Worm (Caenorhabditis elegans) whole organism, L3 larva: ENCODE results near the gene mutd-1.

Experiments
- ZK546.5 ChIP-seq: sonication (generic microtip); optimal IDR thresholded peaks from 2 replicates; lab custom pipeline; 2017; ENCODE audit warnings: missing biosample characterization, missing genetic modification characterization
- aly-2 ChIP-seq: fragments of 150-350 bp; optimal IDR thresholded peaks from 2 replicates; lab custom pipeline; 2014; ENCODE audit warnings: missing biosample characterization, missing genetic modification characterization
- ceh-16 ChIP-seq: sonication (generic microtip); optimal IDR thresholded peaks from 2 replicates; lab custom pipeline; 2017; ENCODE audit warnings: missing biosample characterization, missing genetic modification characterization
- ceh-28 ChIP-seq: fragments of 150-350 bp; optimal IDR thresholded peaks from 2 replicates; lab custom pipeline; 2014; ENCODE audit warnings: missing biosample characterization, missing genetic modification reagents, missing genetic modification characterization
- ceh-82 ChIP-seq: fragments of 150-350 bp; optimal IDR thresholded peaks from 2 replicates; lab custom pipeline; 2014; ENCODE audit warnings: missing biosample characterization, missing genetic modification characterization
- ceh-9 ChIP-seq: sonication (generic microtip); optimal IDR thresholded peaks from 2 replicates; lab custom pipeline; 2018; ENCODE audit warnings: missing biosample characterization, missing genetic modification characterization
- daf-12 ChIP-seq: fragments of 150-350 bp; optimal IDR thresholded peaks from 2 replicates; lab custom pipeline; 2014; ENCODE audit warnings: missing biosample characterization, missing genetic modification reagents, missing genetic modification characterization
- egl-27 ChIP-seq: sonication (generic microtip); optimal IDR thresholded peaks from 4 replicates; lab custom pipeline; 2017; ENCODE audit warnings: missing biosample characterization, missing genetic modification reagents, missing genetic modification characterization
- egl-5 ChIP-seq: fragments of 150-350 bp; optimal IDR thresholded peaks from 2 replicates; lab custom pipeline; 2017; ENCODE audit warnings: missing biosample characterization, missing genetic modification reagents, missing genetic modification characterization, inconsistent platforms
- elt-1 ChIP-seq: fragments of 150-350 bp; optimal IDR thresholded peaks from 2 replicates; lab custom pipeline; 2014; ENCODE audit warnings: missing biosample characterization, missing genetic modification characterization
- elt-2 ChIP-seq: sonication (generic microtip); optimal IDR thresholded peaks from 2 replicates; lab custom pipeline; 2016; ENCODE audit warnings: missing genetic modification reagents, mild to moderate bottlenecking, missing genetic modification characterization, missing compliant biosample characterization
- elt-3 ChIP-seq, 3 experiments: fragments of 150-350 bp in 1 of 3; sonication (generic microtip) in 2 of 3; optimal IDR thresholded peaks; 2 replicates in 2 of 3; 4 replicates in 1 of 3; lab custom pipeline; 2014 to 2017; ENCODE audit warnings: missing biosample characterization in 3 of 3, missing genetic modification characterization in 3 of 3
- eor-1 ChIP-seq, 2 experiments: fragments of 150-350 bp; optimal IDR thresholded peaks; 2 replicates each; lab custom pipeline; 2014 to 2018; ENCODE audit warnings: missing biosample characterization in 2 of 2, missing genetic modification characterization in 2 of 2
- fkh-10 ChIP-seq: sonication (generic microtip); optimal IDR thresholded peaks from 2 replicates; lab custom pipeline; 2017; ENCODE audit warnings: missing biosample characterization, missing genetic modification reagents, missing genetic modification characterization
- fkh-2 ChIP-seq: fragments of 150-350 bp; optimal IDR thresholded peaks from 2 replicates; lab custom pipeline; 2014; ENCODE audit warnings: missing biosample characterization, missing genetic modification reagents, missing genetic modification characterization
- hmg-11 ChIP-seq: sonication (generic microtip); optimal IDR thresholded peaks from 2 replicates; lab custom pipeline; 2016; ENCODE audit warnings: missing genetic modification characterization, missing compliant biosample characterization
- jun-1 ChIP-seq: fragments of 150-350 bp; optimal IDR thresholded peaks from 2 replicates; lab custom pipeline; 2014; ENCODE audit warnings: missing biosample characterization, missing genetic modification reagents, missing genetic modification characterization
- lin-15B ChIP-seq: fragments of 150-350 bp; optimal IDR thresholded peaks from 2 replicates; lab custom pipeline; 2014; ENCODE audit warnings: missing biosample characterization, missing genetic modification characterization
- lin-39 ChIP-seq: fragments of 150-350 bp; optimal IDR thresholded peaks from 2 replicates; lab custom pipeline; 2018; ENCODE audit warnings: missing biosample characterization, missing genetic modification reagents, missing genetic modification characterization
- lsy-12 ChIP-seq: sonication (generic microtip); optimal IDR thresholded peaks from 2 replicates; lab custom pipeline; 2016; ENCODE audit warnings: mild to moderate bottlenecking, missing genetic modification characterization, missing compliant biosample characterization
- mdl-1 ChIP-seq: fragments of 150-350 bp; optimal IDR thresholded peaks from 2 replicates; lab custom pipeline; 2014; ENCODE audit warnings: missing biosample characterization, missing genetic modification characterization
- mml-1 ChIP-seq: fragments of 150-350 bp; sonication (generic microtip); optimal IDR thresholded peaks from 3 replicates; lab custom pipeline; 2014; ENCODE audit warnings: missing biosample characterization, missing genetic modification characterization
- nfya-1 ChIP-seq: sonication (generic microtip); optimal IDR thresholded peaks from 2 replicates; lab custom pipeline; 2017; ENCODE audit warnings: missing genetic modification characterization, mild to moderate bottlenecking, missing compliant biosample characterization, antibody characterized with exemption, moderate library complexity; ENCODE audit not compliant: insufficient read depth
- nhr-12 ChIP-seq: fragments of 150-350 bp; optimal IDR thresholded peaks from 2 replicates; lab custom pipeline; 2014; ENCODE audit warnings: missing biosample characterization, missing genetic modification characterization
- nhr-23 ChIP-seq: fragments of 150-350 bp; optimal IDR thresholded peaks from 2 replicates; lab custom pipeline; 2014; ENCODE audit warnings: missing biosample characterization, missing genetic modification reagents, missing genetic modification characterization
- nhr-237 ChIP-seq: fragments of 150-350 bp; optimal IDR thresholded peaks from 2 replicates; lab custom pipeline; 2014; ENCODE audit warnings: missing biosample characterization, missing genetic modification characterization
- nhr-25 ChIP-seq: sonication (generic microtip); optimal IDR thresholded peaks from 2 replicates; lab custom pipeline; 2017; ENCODE audit warnings: missing biosample characterization, missing genetic modification characterization
- nhr-28 ChIP-seq: fragments of 150-350 bp; optimal IDR thresholded peaks from 2 replicates; lab custom pipeline; 2014; ENCODE audit warnings: missing biosample characterization, missing genetic modification characterization
- nhr-43 ChIP-seq: sonication (generic microtip); optimal IDR thresholded peaks from 2 replicates; lab custom pipeline; 2016; ENCODE audit warnings: mild to moderate bottlenecking, missing genetic modification characterization, missing compliant biosample characterization; ENCODE audit not compliant: poor library complexity, severe bottlenecking
- nhr-67 ChIP-seq: fragments of 150-350 bp; optimal IDR thresholded peaks from 2 replicates; lab custom pipeline; 2014; ENCODE audit warnings: missing biosample characterization, missing genetic modification characterization
- nhr-76 ChIP-seq: fragments of 150-350 bp; sonication (generic microtip); optimal IDR thresholded peaks from 5 replicates; lab custom pipeline; 2014; ENCODE audit warnings: missing biosample characterization, missing genetic modification characterization
- pha-4 ChIP-seq: fragments of 150-350 bp; optimal IDR thresholded peaks from 2 replicates; lab custom pipeline; 2014; ENCODE audit warnings: missing biosample characterization, missing genetic modification reagents, missing genetic modification characterization
- pqm-1 ChIP-seq: fragments of 150-350 bp; optimal IDR thresholded peaks from 2 replicates; lab custom pipeline; 2017; ENCODE audit warnings: missing biosample characterization, missing genetic modification characterization, inconsistent platforms
- sea-2 ChIP-seq: fragments of 150-350 bp; sonication (generic microtip); optimal IDR thresholded peaks from 4 replicates; lab custom pipeline; 2014; ENCODE audit warnings: missing biosample characterization, missing genetic modification reagents, missing genetic modification characterization
- skn-1 ChIP-seq: fragments of 150-350 bp; optimal IDR thresholded peaks from 2 replicates; lab custom pipeline; 2014; ENCODE audit warnings: missing biosample characterization, missing genetic modification characterization
- snpc-4 ChIP-seq: fragments of 150-350 bp; optimal IDR thresholded peaks from 2 replicates; lab custom pipeline; 2014; ENCODE audit warnings: missing biosample characterization, missing genetic modification characterization
- unc-39 ChIP-seq: sonication (generic microtip); optimal IDR thresholded peaks from 4 replicates; lab custom pipeline; 2017; ENCODE audit warnings: missing biosample characterization, missing genetic modification characterization
- unc-62 ChIP-seq: fragments of 150-350 bp; sonication (generic microtip); optimal IDR thresholded peaks from 4 replicates; lab custom pipeline; 2014; ENCODE audit warnings: missing biosample characterization, missing genetic modification reagents, missing genetic modification characterization
- zag-1 ChIP-seq: fragments of 150-350 bp; optimal IDR thresholded peaks from 2 replicates; lab custom pipeline; 2014; ENCODE audit warnings: missing biosample characterization, missing genetic modification characterization
- ztf-11 ChIP-seq: fragments of 150-350 bp; optimal IDR thresholded peaks from 2 replicates; lab custom pipeline; 2014; ENCODE audit warnings: missing biosample characterization, missing genetic modification characterization
- ztf-4 ChIP-seq: fragments of 150-350 bp; optimal IDR thresholded peaks from 2 replicates; lab custom pipeline; 2014; ENCODE audit warnings: missing biosample characterization, missing genetic modification characterization

mutd-1 gene

DNA sequence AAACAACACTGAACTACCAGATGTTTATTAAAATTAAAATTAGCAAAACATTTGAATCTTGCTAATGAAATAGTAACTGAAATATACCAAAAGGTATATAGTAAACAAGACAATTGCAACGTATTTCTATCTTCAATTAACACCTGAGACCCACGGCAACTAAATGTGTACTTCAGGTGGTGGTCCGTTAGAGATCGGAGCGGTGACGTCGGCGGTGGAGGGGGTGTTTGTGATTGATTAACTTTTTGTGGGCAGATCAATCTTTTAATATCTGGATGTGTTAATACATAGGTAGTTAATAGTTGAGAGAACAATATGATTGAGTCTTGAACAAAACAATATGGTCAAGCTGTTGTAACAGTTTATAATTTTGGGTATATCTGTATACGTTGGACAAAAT, 37.8 kb downstream of the mutd-1 start:
- no peak for TF ChIP-seq lin-15B
- peak; percentile 0 for TF ChIP-seq lin-39 (tag; lab: Kevin White, UChicago)
- TF ChIP-seq egl-5 (tag; lab: Kevin White, UChicago): no peak

DNA sequence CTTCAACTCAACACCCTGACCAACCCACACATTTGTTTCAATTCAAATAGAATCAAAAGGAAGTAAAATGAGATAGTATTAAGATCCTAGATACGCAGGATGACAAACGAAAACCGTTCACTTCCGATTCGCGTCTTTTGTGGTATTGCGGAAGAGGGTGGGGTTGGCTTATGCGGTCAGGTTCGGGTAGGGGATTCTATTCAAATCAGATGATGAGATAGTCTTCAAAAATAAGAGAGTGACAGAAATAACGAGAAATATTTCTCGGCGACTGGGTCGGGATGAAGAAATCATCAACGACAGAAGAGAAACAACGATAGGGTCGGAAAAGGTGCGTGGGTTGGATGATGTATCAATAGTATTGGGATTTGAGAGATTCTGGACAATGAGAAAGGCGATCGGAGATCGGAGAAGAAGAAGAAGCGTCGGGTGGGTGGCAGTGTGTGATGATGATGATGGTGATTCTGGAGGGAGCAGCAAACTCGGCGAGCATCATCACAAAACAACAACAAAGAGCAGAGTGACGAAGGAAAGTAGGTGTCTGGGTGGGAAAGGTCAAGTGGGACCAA, 38.4 kb downstream of the mutd-1 start:
- TF ChIP-seq ceh-9 (tag; lab: Kevin White, UChicago) (no peak), zag-1 (tag; lab: Kevin White, UChicago) (no peak), nhr-23 (tag; lab: Kevin White, UChicago) (peak; percentile 72), eor-1 (tag; optimal IDR thresholded peaks at IDR 0.05; lab: Kevin White, UChicago) (no peak), pha-4 (tag; lab: Kevin White, UChicago) (peak; percentile 24), snpc-4 (tag; lab: Kevin White, UChicago) (peak; percentile 43)
- TF ChIP-seq, all 47 proteins: peak for 3

DNA sequence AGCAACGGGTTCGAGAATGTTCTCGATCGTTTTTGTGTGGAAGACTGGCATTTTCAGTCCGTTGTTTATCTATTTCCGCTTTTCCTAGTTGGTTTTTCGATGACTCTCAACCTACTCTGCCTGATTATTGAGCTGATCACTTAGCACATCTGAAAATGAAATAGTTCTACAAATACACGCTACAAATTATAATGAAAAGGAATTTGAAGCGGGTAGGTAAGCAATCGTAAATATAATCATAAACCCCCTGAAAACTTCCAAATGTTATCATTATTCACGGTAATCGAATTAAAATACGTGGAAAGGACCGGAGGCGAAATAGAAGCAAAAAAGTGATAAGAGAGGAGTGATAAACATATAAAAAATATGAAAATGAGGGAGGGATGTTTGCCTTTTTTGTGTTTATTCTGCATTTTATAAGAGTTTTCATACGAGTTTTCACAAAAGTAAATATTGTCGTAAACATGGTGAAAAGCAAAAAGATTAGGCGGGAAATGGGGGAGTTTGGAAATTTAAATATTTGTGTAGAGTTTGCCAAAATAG, 39.6 kb downstream of the mutd-1 start, which contains the start of gene deb-1:
deb-1 (minus strand) TSS at position 51 of the 543 bp plus-strand sequence.
- peak; percentile 75 for TF ChIP-seq elt-2 (tag; lab: Kevin White, UChicago)
- no peak for TF ChIP-seq snpc-4 (tag; lab: Kevin White, UChicago)
- no peak for TF ChIP-seq jun-1
- no peak for TF ChIP-seq nhr-23 (tag; lab: Kevin White, UChicago)
- TF ChIP-seq egl-27 (tag; lab: Kevin White, UChicago): no peak
- peak; percentile 85 for TF ChIP-seq pha-4 (tag; lab: Kevin White, UChicago)
- no peak for TF ChIP-seq skn-1 (tag; lab: Kevin White, UChicago)
- no peak for TF ChIP-seq ceh-16
- no peak for TF ChIP-seq elt-3 (tag; optimal IDR thresholded peaks at IDR 0.05; lab: Kevin White, UChicago)
- no peak for TF ChIP-seq lsy-12 (tag; lab: Kevin White, UChicago)
- no peak for TF ChIP-seq fkh-2 (tag; lab: Kevin White, UChicago)
- no peak for TF ChIP-seq lin-15B
- TF ChIP-seq nhr-43 (tag; lab: Kevin White, UChicago): no peak
- peak; percentile 24 for TF ChIP-seq pqm-1 (tag; lab: Kevin White, UChicago)
- TF ChIP-seq daf-12 (tag; lab: Kevin White, UChicago): no peak
- TF ChIP-seq nhr-28 (tag; lab: Kevin White, UChicago): no peak
- TF ChIP-seq nhr-25: no peak
- TF ChIP-seq elt-1 (tag; lab: Kevin White, UChicago): no peak

DNA sequence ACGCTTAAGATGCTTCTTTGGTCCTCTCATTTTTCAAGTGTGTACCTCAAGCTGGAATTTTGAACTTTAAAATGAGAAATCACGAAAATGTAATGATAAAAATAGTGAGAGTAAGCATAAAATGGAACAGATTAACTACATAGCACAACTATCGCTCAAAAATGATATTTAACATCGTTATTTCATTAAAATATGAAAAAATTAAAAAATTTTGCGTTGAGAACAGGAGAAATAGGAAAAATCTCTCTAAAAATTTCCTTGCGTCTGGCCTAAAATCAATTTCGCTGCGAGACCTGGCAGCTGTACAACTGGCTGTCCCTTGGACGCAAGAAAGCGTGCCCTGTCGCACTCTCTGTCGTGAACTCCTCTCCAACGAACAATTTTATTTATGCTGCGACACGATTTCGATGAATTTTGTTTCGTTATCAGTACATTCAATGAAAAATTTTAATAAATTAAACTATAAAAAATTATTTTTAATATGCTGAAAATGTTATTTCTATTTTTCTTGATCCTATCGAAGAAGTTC, 49.2 kb downstream of the mutd-1 start, which contains the start of gene rps-4:
rps-4 (minus strand) TSS at position 51 of the 529 bp plus-strand sequence.
- TF ChIP-seq eor-1 (tag; optimal IDR thresholded peaks at IDR 0.05; lab: Kevin White, UChicago) (no peak), nhr-67 (tag; lab: Kevin White, UChicago) (no peak), fkh-2 (tag; lab: Kevin White, UChicago) (no peak), unc-39 (no peak), daf-12 (tag; lab: Kevin White, UChicago) (no peak), ceh-82 (tag; lab: Kevin White, UChicago) (peak; percentile 22), unc-62 (peak; percentile 14), nhr-28 (tag; lab: Kevin White, UChicago) (no peak), nhr-12 (tag; lab: Kevin White, UChicago) (no peak), skn-1 (tag; lab: Kevin White, UChicago) (peak; percentile 82), nhr-237 (tag; lab: Kevin White, UChicago) (no peak), egl-5 (tag; lab: Kevin White, UChicago) (peak; percentile 47), aly-2 (tag; lab: Kevin White, UChicago) (no peak), sea-2 (no peak), ceh-28 (tag; lab: Kevin White, UChicago) (peak; percentile 67), zag-1 (tag; lab: Kevin White, UChicago) (no peak), mdl-1 (tag; lab: Kevin White, UChicago) (no peak), ceh-16 (no peak), nhr-76 (tag; lab: Kevin White, UChicago) (no peak), nhr-23 (tag; lab: Kevin White, UChicago) (peak; percentile 88), jun-1 (peak; percentile 78), ztf-4 (tag; lab: Kevin White, UChicago) (no peak), snpc-4 (tag; lab: Kevin White, UChicago) (peak; percentile 81), fkh-10 (peak; percentile 75), pha-4 (tag; lab: Kevin White, UChicago) (peak; percentile 96), elt-1 (tag; lab: Kevin White, UChicago) (peak; percentile 24), hmg-11 (tag; lab: Kevin White, UChicago) (peak; percentile 85), ZK546.5 (tag; lab: Kevin White, UChicago) (no peak), nhr-43 (tag; lab: Kevin White, UChicago) (peak; percentile 75), ceh-9 (tag; lab: Kevin White, UChicago) (no peak), mml-1 (tag; lab: Kevin White, UChicago) (no peak), ztf-11 (tag; lab: Kevin White, UChicago) (no peak), lin-39 (tag; lab: Kevin White, UChicago) (peak; percentile 86), nhr-25 (peak; percentile 91), lsy-12 (tag; lab: Kevin White, UChicago) (peak; percentile 77), nfya-1 (tag; lab: Kevin White, UChicago) (peak; percentile 94), elt-3 (tag; optimal IDR thresholded peaks at IDR 0.05; lab: Kevin White, UChicago) (no peak), lin-15B (peak; percentile 100)
